Worm (Caenorhabditis elegans) whole organism, mixed stage, embryonic: Measurements from ENCODE around the gene cul-2.
A peak's percentile ranks its signal among the peaks of the same experiment; 100 is the strongest.

ENCODE experiments used
- M03D4.4 ChIP-seq: sonication (generic microtip); optimal IDR thresholded peaks from 2 replicates; lab custom pipeline; 2017; ENCODE audit warnings: mild to moderate bottlenecking, missing genetic modification characterization, missing compliant biosample characterization
- bed-3 ChIP-seq: fragments of 200-800 bp; sonication (Bioruptor generic); optimal IDR thresholded peaks from 3 replicates; lab custom pipeline; 2018; ENCODE audit warnings: mild to moderate bottlenecking, missing genetic modification characterization, moderate library complexity, missing compliant biosample characterization
- blmp-1 ChIP-seq: fragments of 150-350 bp; optimal IDR thresholded peaks from 2 replicates; lab custom pipeline; 2014; ENCODE audit warnings: missing biosample characterization, missing genetic modification characterization
- ceh-39 ChIP-seq: fragments of 150-350 bp; optimal IDR thresholded peaks from 2 replicates; lab custom pipeline; 2014; ENCODE audit warnings: missing biosample characterization, missing genetic modification characterization
- ceh-43 ChIP-seq: fragments of 200-800 bp; sonication (Bioruptor generic); optimal IDR thresholded peaks from 2 replicates; lab custom pipeline; 2018; ENCODE audit warnings: mild to moderate bottlenecking, missing genetic modification characterization, moderate library complexity, missing compliant biosample characterization
- ceh-83 ChIP-seq: fragments of 200-800 bp; sonication (Bioruptor generic); optimal IDR thresholded peaks from 2 replicates; lab custom pipeline; 2018; ENCODE audit warnings: mild to moderate bottlenecking, missing genetic modification characterization, missing compliant biosample characterization
- ces-1 ChIP-seq: fragments of 150-350 bp; optimal IDR thresholded peaks from 2 replicates; lab custom pipeline; 2014; ENCODE audit warnings: missing biosample characterization, missing genetic modification reagents, missing genetic modification characterization
- cnd-1 ChIP-seq: fragments of 200-800 bp; sonication (Bioruptor generic); optimal IDR thresholded peaks from 2 replicates; lab custom pipeline; 2018; ENCODE audit warnings: mild to moderate bottlenecking, missing genetic modification characterization, missing compliant biosample characterization
- drap-1 ChIP-seq: fragments of 200-800 bp; sonication (Bioruptor generic); optimal IDR thresholded peaks from 3 replicates; lab custom pipeline; 2018; ENCODE audit warnings: mild to moderate bottlenecking, missing genetic modification characterization, missing compliant biosample characterization
- elt-1 ChIP-seq: sonication (generic microtip); optimal IDR thresholded peaks from 2 replicates; lab custom pipeline; 2017; ENCODE audit warnings: missing genetic modification characterization, mild to moderate bottlenecking, missing compliant biosample characterization, antibody characterized with exemption, moderate library complexity, borderline replicate concordance; ENCODE audit not compliant: insufficient read depth
- elt-3 ChIP-seq: fragments of 150-350 bp; optimal IDR thresholded peaks from 2 replicates; lab custom pipeline; 2014; ENCODE audit warnings: missing biosample characterization, missing genetic modification characterization
- flh-1 ChIP-seq: fragments of 200-800 bp; sonication (Bioruptor generic); optimal IDR thresholded peaks from 2 replicates; lab custom pipeline; 2018; ENCODE audit warnings: mild to moderate bottlenecking, missing genetic modification characterization, moderate library complexity, missing compliant biosample characterization
- ham-2 ChIP-seq: fragments of 200-800 bp; sonication (Bioruptor generic); optimal IDR thresholded peaks from 2 replicates; lab custom pipeline; 2018; ENCODE audit warnings: mild to moderate bottlenecking, missing genetic modification characterization, missing compliant biosample characterization
- hlh-1 ChIP-seq: fragments of 150-350 bp; optimal IDR thresholded peaks from 2 replicates; lab custom pipeline; 2014; ENCODE audit warnings: missing biosample characterization, missing genetic modification reagents, missing genetic modification characterization
- lin-13 ChIP-seq: fragments of 150-350 bp; optimal IDR thresholded peaks from 2 replicates; lab custom pipeline; 2014; ENCODE audit warnings: missing biosample characterization, missing genetic modification characterization
- lin-32 ChIP-seq: fragments of 200-800 bp; sonication (Bioruptor generic); optimal IDR thresholded peaks from 2 replicates; lab custom pipeline; 2018; ENCODE audit warnings: mild to moderate bottlenecking, missing genetic modification characterization, missing compliant biosample characterization
- lsy-2 ChIP-seq: fragments of 150-350 bp; optimal IDR thresholded peaks from 2 replicates; lab custom pipeline; 2014; ENCODE audit warnings: missing biosample characterization, missing genetic modification characterization
- mab-5 ChIP-seq: fragments of 150-350 bp; optimal IDR thresholded peaks from 2 replicates; lab custom pipeline; 2014; ENCODE audit warnings: missing biosample characterization, missing genetic modification characterization
- mep-1 ChIP-seq: fragments of 150-350 bp; optimal IDR thresholded peaks from 2 replicates; lab custom pipeline; 2017; ENCODE audit warnings: missing biosample characterization, missing genetic modification reagents, missing genetic modification characterization, inconsistent platforms
- mls-2 ChIP-seq: sonication (generic microtip); optimal IDR thresholded peaks from 2 replicates; lab custom pipeline; 2016; ENCODE audit warnings: mild to moderate bottlenecking, missing genetic modification characterization, moderate library complexity, missing compliant biosample characterization
- nhr-12 ChIP-seq: fragments of 150-350 bp; optimal IDR thresholded peaks from 2 replicates; lab custom pipeline; 2014; ENCODE audit warnings: missing biosample characterization, missing genetic modification characterization
- nhr-2 ChIP-seq: fragments of 150-350 bp; optimal IDR thresholded peaks from 2 replicates; lab custom pipeline; 2014; ENCODE audit warnings: missing biosample characterization, missing genetic modification characterization
- nhr-237 ChIP-seq: fragments of 150-350 bp; optimal IDR thresholded peaks from 2 replicates; lab custom pipeline; 2014; ENCODE audit warnings: missing biosample characterization, missing genetic modification characterization
- nhr-28 ChIP-seq: fragments of 150-350 bp; optimal IDR thresholded peaks from 2 replicates; lab custom pipeline; 2014; ENCODE audit warnings: missing biosample characterization, missing genetic modification characterization
- nhr-76 ChIP-seq: sonication (generic microtip); optimal IDR thresholded peaks from 2 replicates; lab custom pipeline; 2017; ENCODE audit warnings: missing biosample characterization, missing genetic modification characterization
- pha-4 ChIP-seq: fragments of 150-350 bp; optimal IDR thresholded peaks from 2 replicates; lab custom pipeline; 2018; ENCODE audit warnings: missing biosample characterization, missing genetic modification reagents, missing genetic modification characterization
- sem-2 ChIP-seq: fragments of 200-800 bp; sonication (Bioruptor generic); optimal IDR thresholded peaks from 2 replicates; lab custom pipeline; 2018; ENCODE audit warnings: mild to moderate bottlenecking, missing genetic modification characterization, missing compliant biosample characterization
- snpc-4 ChIP-seq: fragments of 150-350 bp; optimal IDR thresholded peaks from 2 replicates; lab custom pipeline; 2014; ENCODE audit warnings: missing biosample characterization, missing genetic modification characterization
- sptf-1 ChIP-seq: sonication (generic microtip); optimal IDR thresholded peaks from 2 replicates; lab custom pipeline; 2017; ENCODE audit warnings: mild to moderate bottlenecking, missing genetic modification characterization, moderate library complexity, missing compliant biosample characterization
- tbx-8 ChIP-seq: fragments of 200-800 bp; sonication (Bioruptor generic); optimal IDR thresholded peaks from 2 replicates; lab custom pipeline; 2018; ENCODE audit warnings: mild to moderate bottlenecking, missing genetic modification characterization, moderate library complexity, missing compliant biosample characterization
- unc-120 ChIP-seq: sonication (generic microtip); optimal IDR thresholded peaks from 2 replicates; lab custom pipeline; 2017; ENCODE audit warnings: missing genetic modification characterization, missing compliant biosample characterization; ENCODE audit not compliant: poor library complexity, severe bottlenecking
- unc-39 ChIP-seq: fragments of 150-350 bp; optimal IDR thresholded peaks from 2 replicates; lab custom pipeline; 2014; ENCODE audit warnings: missing biosample characterization, missing genetic modification characterization
- unc-62 ChIP-seq: fragments of 150-350 bp; optimal IDR thresholded peaks from 2 replicates; lab custom pipeline; 2014; ENCODE audit warnings: missing biosample characterization, missing genetic modification reagents, missing genetic modification characterization
- zip-8 ChIP-seq: fragments of 150-350 bp; optimal IDR thresholded peaks from 2 replicates; lab custom pipeline; 2014; ENCODE audit warnings: missing biosample characterization, missing genetic modification characterization
- ztf-11 ChIP-seq: fragments of 150-350 bp; optimal IDR thresholded peaks from 2 replicates; lab custom pipeline; 2014; ENCODE audit warnings: missing biosample characterization, missing genetic modification characterization

The cul-2 gene

DNA sequence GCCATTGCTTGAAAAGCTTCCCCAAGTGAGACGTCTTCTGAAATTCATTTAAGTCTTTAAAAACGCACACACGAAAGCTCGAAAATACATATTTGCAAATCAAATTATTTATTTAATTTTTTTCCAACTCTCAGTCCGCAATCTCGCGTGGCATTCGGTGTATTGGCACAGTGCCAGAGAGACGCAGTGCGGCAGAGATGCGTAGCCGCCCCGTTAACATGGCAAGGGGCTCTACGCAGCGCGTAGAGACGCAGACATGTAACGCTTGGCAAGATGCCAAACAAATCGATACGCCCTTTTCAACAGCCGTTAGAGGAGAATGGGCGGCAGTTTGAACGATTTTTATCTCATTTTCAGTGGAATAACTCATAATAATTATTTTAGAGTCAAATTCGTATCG, 43.5 kb upstream of the cul-2 start, which contains the start of the genes drr-2 and set-16:
TSS of gene drr-2 (minus strand) at position 37 of the 400 bp plus-strand sequence.
TSS of gene set-16 (plus strand) at position 383 of the 400 bp plus-strand sequence.
- peak; percentile 39 for TF ChIP-seq mls-2
- TF ChIP-seq M03D4.4 (tag; lab: Kevin White, UChicago) = peak; percentile 62
- peak; percentile 21 for TF ChIP-seq nhr-28 (tag; lab: Kevin White, UChicago)
- TF ChIP-seq unc-39 (tag; lab: Kevin White, UChicago) = no peak
- no peak for TF ChIP-seq sem-2 (GFP tag; lab: Kevin White, UChicago)
- TF ChIP-seq zip-8 = no peak
- peak; percentile 90 for TF ChIP-seq lsy-2
- TF ChIP-seq unc-62 (GFP tag; lab: Kevin White, UChicago) = peak; percentile 92
- TF ChIP-seq unc-120 (tag; lab: Kevin White, UChicago) = peak; percentile 96
- peak; percentile 99 for TF ChIP-seq pha-4 (tag; lab: Kevin White, UChicago)
- peak; percentile 78 for TF ChIP-seq mab-5 (tag; lab: Kevin White, UChicago)
- TF ChIP-seq mep-1 (tag; lab: Kevin White, UChicago) = peak; percentile 98
- peak; percentile 85 for TF ChIP-seq cnd-1 (tag; lab: Kevin White, UChicago)
- peak; percentile 83 for TF ChIP-seq hlh-1 (tag; lab: Kevin White, UChicago)
- TF ChIP-seq elt-3 (tag; lab: Kevin White, UChicago) = peak; percentile 83
- peak; percentile 77 for TF ChIP-seq drap-1 (GFP tag; lab: Kevin White, UChicago)
- TF ChIP-seq lin-13 (tag; lab: Kevin White, UChicago) = peak; percentile 98
- peak; percentile 48 for TF ChIP-seq blmp-1 (tag; lab: Kevin White, UChicago)
- peak; percentile 66 for TF ChIP-seq ham-2 (GFP tag; lab: Kevin White, UChicago)
- no peak for TF ChIP-seq nhr-12 (tag; lab: Kevin White, UChicago)
- TF ChIP-seq lin-32 = peak; percentile 13
- TF ChIP-seq nhr-76 = peak; percentile 16
- peak; percentile 98 for TF ChIP-seq ceh-39 (tag; lab: Kevin White, UChicago)
- TF ChIP-seq elt-1 (tag; lab: Kevin White, UChicago) = peak; percentile 7
- peak; percentile 100 for TF ChIP-seq ces-1
- peak; percentile 70 for TF ChIP-seq tbx-8 (GFP tag; lab: Kevin White, UChicago)
- peak; percentile 89 for TF ChIP-seq sptf-1 (tag; lab: Kevin White, UChicago)
- no peak for TF ChIP-seq flh-1 (GFP tag; lab: Kevin White, UChicago)
- peak; percentile 76 for TF ChIP-seq nhr-2 (tag; lab: Kevin White, UChicago)
- TF ChIP-seq nhr-237 = peak; percentile 98
- peak; percentile 87 for TF ChIP-seq ztf-11 (tag; lab: Kevin White, UChicago)
- no peak for TF ChIP-seq ceh-83 (GFP tag; lab: Kevin White, UChicago)
- TF ChIP-seq ceh-43 = peak; percentile 2
- no peak for TF ChIP-seq snpc-4
- peak; percentile 14 for TF ChIP-seq bed-3 (GFP tag; lab: Kevin White, UChicago)

DNA sequence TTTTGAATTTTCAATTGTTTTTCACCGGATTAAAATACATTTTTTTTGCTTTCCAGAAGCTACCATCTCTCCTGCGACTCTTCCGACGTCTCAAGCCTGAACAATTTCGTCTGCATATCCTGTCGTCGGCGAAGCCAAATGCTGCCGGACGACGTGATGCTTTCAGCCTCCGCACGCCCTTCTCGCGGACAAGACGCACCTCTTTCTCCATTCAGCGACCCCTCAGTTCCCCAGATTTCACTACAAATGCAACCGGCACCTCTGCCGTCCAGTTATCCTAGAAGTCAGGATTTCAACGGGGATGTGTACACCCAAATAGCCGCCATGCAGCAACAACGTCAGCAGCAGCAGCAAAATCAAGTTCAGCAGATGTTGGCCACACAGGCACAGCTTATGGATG, 42.8 kb upstream of the cul-2 start:
- no peak for TF ChIP-seq mep-1 (tag; lab: Kevin White, UChicago)
- no peak for TF ChIP-seq elt-3 (tag; lab: Kevin White, UChicago)

DNA sequence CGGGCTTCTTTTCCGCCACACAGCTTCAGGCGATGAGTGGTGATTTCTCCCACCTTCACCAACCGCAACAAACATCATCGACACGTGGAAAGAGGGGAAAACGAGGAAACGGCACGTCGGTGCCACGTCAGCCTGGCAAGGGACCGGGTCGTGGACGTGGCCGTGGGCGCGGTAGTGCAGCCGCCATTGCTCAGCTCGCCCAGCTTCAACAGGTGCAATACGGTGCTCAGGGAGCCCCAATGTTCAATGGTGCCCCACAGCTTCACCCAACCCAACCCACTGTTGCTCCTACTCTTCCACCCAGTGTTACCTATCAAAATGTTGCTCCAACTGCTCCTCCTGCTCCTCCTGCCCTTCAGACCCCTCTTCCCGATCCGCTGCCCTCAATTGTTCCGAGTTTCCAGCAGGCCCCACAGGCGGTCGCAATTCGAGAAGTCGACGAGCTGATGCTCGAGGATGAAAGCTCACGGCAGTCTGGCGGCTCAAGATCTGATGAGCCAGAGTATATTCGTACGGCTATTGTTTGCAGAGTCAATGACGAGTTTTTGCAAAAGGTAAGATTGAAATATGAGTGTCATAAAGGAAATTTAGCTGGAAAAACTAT, 41.1 kb upstream of the cul-2 start:
- no peak for TF ChIP-seq mab-5 (tag; lab: Kevin White, UChicago)
- no peak for TF ChIP-seq sptf-1 (tag; lab: Kevin White, UChicago)
- no peak for TF ChIP-seq elt-1 (tag; lab: Kevin White, UChicago)
- no peak for TF ChIP-seq nhr-76
- TF ChIP-seq unc-39 (tag; lab: Kevin White, UChicago) = no peak
- TF ChIP-seq ceh-83 (GFP tag; lab: Kevin White, UChicago) = no peak
- TF ChIP-seq sem-2 (GFP tag; lab: Kevin White, UChicago) = no peak
- peak; percentile 3 for TF ChIP-seq drap-1 (GFP tag; lab: Kevin White, UChicago)
- no peak for TF ChIP-seq snpc-4
